Worm (Caenorhabditis elegans) whole organism, L2 larva: ENCODE measurements around the gene K03B4.9.

Experiments
- ama-1 ChIP-seq: fragments of 150-350 bp; optimal IDR thresholded peaks from 2 replicates; lab custom pipeline; 2018; ENCODE audit warnings: inconsistent platforms
- ceh-16 ChIP-seq: fragments of 150-350 bp; optimal IDR thresholded peaks from 2 replicates; lab custom pipeline; 2014; ENCODE audit warnings: missing biosample characterization, missing genetic modification characterization
- egl-27 ChIP-seq: sonication (generic microtip); optimal IDR thresholded peaks from 3 replicates; lab custom pipeline; 2017; ENCODE audit warnings: missing biosample characterization, missing genetic modification reagents, missing genetic modification characterization
- elt-1 ChIP-seq: fragments of 150-350 bp; optimal IDR thresholded peaks from 2 replicates; lab custom pipeline; 2014; ENCODE audit warnings: missing biosample characterization, missing genetic modification characterization
- nhr-10 ChIP-seq: sonication (generic microtip); optimal IDR thresholded peaks from 2 replicates; lab custom pipeline; 2017; ENCODE audit warnings: missing biosample characterization, missing genetic modification characterization
- nhr-12 ChIP-seq: fragments of 150-350 bp; optimal IDR thresholded peaks from 2 replicates; lab custom pipeline; 2014; ENCODE audit warnings: missing biosample characterization, missing genetic modification characterization
- nhr-129 ChIP-seq: fragments of 150-350 bp; optimal IDR thresholded peaks from 2 replicates; lab custom pipeline; 2014; ENCODE audit warnings: missing biosample characterization, missing genetic modification characterization
- nhr-77 ChIP-seq: fragments of 150-350 bp; optimal IDR thresholded peaks from 2 replicates; lab custom pipeline; 2014; ENCODE audit warnings: missing biosample characterization, missing genetic modification characterization
- unc-62 ChIP-seq: fragments of 150-350 bp; optimal IDR thresholded peaks from 2 replicates; lab custom pipeline; 2014; ENCODE audit warnings: missing biosample characterization, missing genetic modification reagents, missing genetic modification characterization
- ztf-4 ChIP-seq: fragments of 150-350 bp; optimal IDR thresholded peaks from 2 replicates; lab custom pipeline; 2014; ENCODE audit warnings: missing biosample characterization, missing genetic modification characterization

DNA sequence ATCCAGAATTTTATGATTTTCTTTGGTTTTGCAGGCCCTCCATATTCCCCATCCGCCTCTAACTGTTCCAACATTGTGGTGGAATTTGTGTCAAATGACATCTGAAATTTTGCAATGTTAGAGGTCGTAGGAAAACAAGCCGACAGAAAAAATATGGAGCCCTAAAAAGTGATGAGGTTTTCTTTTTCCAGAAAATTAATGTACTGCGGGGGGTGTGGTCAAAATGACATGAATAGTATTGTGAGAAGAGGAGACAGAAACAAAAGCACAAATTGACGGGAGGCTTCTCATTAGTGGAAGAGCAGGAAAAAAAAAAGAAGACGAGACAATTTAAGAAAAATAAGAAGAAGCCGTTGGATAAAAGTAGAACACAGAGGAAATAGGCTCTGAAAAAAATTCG is 27.8 kb upstream of the K03B4.9 start, which contains the start of gene ZC266.1:
- no peak for TF ChIP-seq nhr-77 (tag; lab: Kevin White, UChicago)
- TF ChIP-seq nhr-12 (tag; lab: Kevin White, UChicago), result no peak
- TF ChIP-seq egl-27 (tag; lab: Kevin White, UChicago), result no peak
- TF ChIP-seq nhr-10 (tag; lab: Kevin White, UChicago), result no peak
- TF ChIP-seq elt-1 (tag; lab: Kevin White, UChicago), result no peak
- TF ChIP-seq ama-1 (lab: Kevin White, UChicago), result no peak
- no peak for TF ChIP-seq unc-62
- TF ChIP-seq ztf-4 (tag; lab: Kevin White, UChicago), result no peak
- no peak for TF ChIP-seq ceh-16 (tag; lab: Kevin White, UChicago)
- TF ChIP-seq nhr-129 (tag; lab: Kevin White, UChicago), result no peak
